Fruit fly (Drosophila melanogaster): Measurements from ENCODE around the gene kay.

dm6 chr3R:29830925-29831324, 65.1 kb downstream of the kay start:
- TF ChIP-seq CG11762 (GFP tag; optimal IDR thresholded peaks at IDR 0.05; ENCODE audit: insufficient read depth) (no peak), fd85E (GFP tag; optimal IDR thresholded peaks at IDR 0.05) (no peak), CG6854 (GFP tag; optimal IDR thresholded peaks at IDR 0.05) (no peak), Lpt (GFP tag; optimal IDR thresholded peaks at IDR 0.05) (no peak), CG6163 (GFP tag; IDR thresholded peaks at IDR 0.05) (no peak), cyc (GFP tag; optimal IDR thresholded peaks at IDR 0.05) (no peak), topi (GFP tag; optimal IDR thresholded peaks at IDR 0.05) (no peak), OdsH (GFP tag; optimal IDR thresholded peaks at IDR 0.05) (no peak), CG3919 (GFP tag; optimal IDR thresholded peaks at IDR 0.05) (no peak), net (GFP tag; optimal IDR thresholded peaks at IDR 0.05) (no peak)

All from whole organism, prepupa.